Fruit fly (Drosophila melanogaster) whole organism, embryonic: ENCODE measurements around the gene Ldaf1.

Experiments
- B-H2 ChIP-seq: fragments of 200-800 bp; sonication (Bioruptor generic); optimal IDR thresholded peaks from 2 replicates; lab custom pipeline; 2018; ENCODE audit warnings: missing biosample characterization, mild to moderate bottlenecking, missing genetic modification characterization
- Blimp-1 ChIP-seq: fragments of 200-800 bp; sonication (Bioruptor generic); optimal IDR thresholded peaks from 3 replicates; lab custom pipeline; 2018; ENCODE audit warnings: missing biosample characterization, missing genetic modification characterization, mild to moderate bottlenecking, moderate library complexity, missing genetic modification reagents
- CG10543 ChIP-seq: fragments of 200-800 bp; sonication (Bioruptor generic); optimal IDR thresholded peaks from 3 replicates; lab custom pipeline; 2017; ENCODE audit warnings: missing biosample characterization, mild to moderate bottlenecking, missing genetic modification characterization, moderate library complexity
- CG10979 ChIP-seq: fragments of 200-800 bp; sonication (Bioruptor generic); optimal IDR thresholded peaks from 2 replicates; lab custom pipeline; 2018; ENCODE audit warnings: missing biosample characterization, mild to moderate bottlenecking, missing genetic modification characterization, moderate library complexity
- CG1233 ChIP-seq: fragments of 200-800 bp; sonication (Bioruptor generic); optimal IDR thresholded peaks from 4 replicates; lab custom pipeline; 2018; ENCODE audit warnings: missing biosample characterization, mild to moderate bottlenecking, missing genetic modification characterization
- CG13287 ChIP-seq: fragments of 200-800 bp; sonication (Bioruptor generic); IDR thresholded peaks from 2 replicates; pipeline ENCODE4 v1.3.6; 2022; ENCODE audit warnings: missing biosample characterization, missing genetic modification characterization; ENCODE audit not compliant: partially characterized antibody
- CG13424 ChIP-seq: fragments of 200-800 bp; sonication (Bioruptor generic); optimal IDR thresholded peaks from 2 replicates; lab custom pipeline; 2019; ENCODE audit warnings: missing biosample characterization, mild to moderate bottlenecking, missing genetic modification characterization, moderate library complexity
- CG1647 ChIP-seq: fragments of 200-800 bp; sonication (Bioruptor generic); optimal IDR thresholded peaks from 3 replicates; lab custom pipeline; 2016; ENCODE audit warnings: missing biosample characterization, missing genetic modification characterization
- CG16779 ChIP-seq: fragments of 200-800 bp; sonication (Bioruptor generic); IDR thresholded peaks from 2 replicates; pipeline ENCODE4 v1.3.6; 2022; ENCODE audit warnings: missing biosample characterization, missing genetic modification characterization
- CG17912 ChIP-seq: fragments of 200-800 bp; sonication (Bioruptor generic); optimal IDR thresholded peaks from 2 replicates; lab custom pipeline; 2018; ENCODE audit warnings: missing biosample characterization, mild to moderate bottlenecking, missing genetic modification characterization
- CG18476 ChIP-seq: fragments of 200-800 bp; sonication (Bioruptor generic); optimal IDR thresholded peaks from 2 replicates; lab custom pipeline; 2016; ENCODE audit warnings: missing biosample characterization, mild to moderate bottlenecking, missing genetic modification characterization
- CG32532 ChIP-seq: fragments of 200-800 bp; sonication (Bioruptor generic); IDR thresholded peaks from 2 replicates; pipeline ENCODE4 v1.3.6; 2022; ENCODE audit warnings: missing biosample characterization, missing genetic modification characterization
- CG32772 ChIP-seq: fragments of 200-800 bp; sonication (Bioruptor generic); IDR thresholded peaks from 2 replicates; pipeline ENCODE4 v1.3.6; 2022; ENCODE audit warnings: missing biosample characterization, missing genetic modification characterization
- CG3281 ChIP-seq: fragments of 200-800 bp; sonication (Bioruptor generic); optimal IDR thresholded peaks from 3 replicates; lab custom pipeline; 2017; ENCODE audit warnings: missing biosample characterization, mild to moderate bottlenecking, missing genetic modification characterization
- CG3847 ChIP-seq: fragments of 200-800 bp; sonication (Bioruptor generic); IDR thresholded peaks from 2 replicates; pipeline ENCODE4 v1.3.6; 2022; ENCODE audit warnings: missing biosample characterization, missing genetic modification characterization
- CG4328 ChIP-seq: fragments of 200-800 bp; sonication (Bioruptor generic); optimal IDR thresholded peaks from 3 replicates; lab custom pipeline; 2017; ENCODE audit warnings: missing biosample characterization, missing genetic modification reagents, missing genetic modification characterization
- CG4707 ChIP-seq: fragments of 200-800 bp; sonication (Bioruptor generic); optimal IDR thresholded peaks from 2 replicates; lab custom pipeline; 2018; ENCODE audit warnings: missing biosample characterization, mild to moderate bottlenecking, missing genetic modification characterization, moderate library complexity
- CG6683 ChIP-seq: fragments of 200-800 bp; sonication (Bioruptor generic); optimal IDR thresholded peaks from 2 replicates; lab custom pipeline; 2017; ENCODE audit warnings: missing biosample characterization, mild to moderate bottlenecking, missing genetic modification characterization, missing genetic modification reagents
- CG8290 ChIP-seq, 3 experiments: fragments of 200-800 bp; sonication (Bioruptor generic); optimal IDR thresholded peaks; 2 replicates each; lab custom pipeline; 2016 to 2019; ENCODE audit warnings: missing biosample characterization in 3 of 3, missing genetic modification characterization in 3 of 3, mild to moderate bottlenecking in 2 of 3, moderate library complexity in 1 of 3
- CG9876 ChIP-seq: fragments of 200-800 bp; sonication (Bioruptor generic); optimal IDR thresholded peaks from 2 replicates; lab custom pipeline; 2016; ENCODE audit warnings: missing biosample characterization, missing genetic modification characterization
- CHES-1-like ChIP-seq: fragments of 200-800 bp; sonication (Bioruptor generic); optimal IDR thresholded peaks from 2 replicates; lab custom pipeline; 2016; ENCODE audit warnings: missing biosample characterization, missing genetic modification characterization
- Ets65A ChIP-seq: fragments of 200-800 bp; sonication (Bioruptor generic); peaks from one replicate; lab custom pipeline; 2016; ENCODE audit warnings: missing biosample characterization, missing genetic modification characterization
- Fer2 ChIP-seq: fragments of 200-800 bp; sonication (Bioruptor generic); optimal IDR thresholded peaks from 2 replicates; lab custom pipeline; 2018; ENCODE audit warnings: missing biosample characterization, mild to moderate bottlenecking, missing genetic modification characterization, moderate library complexity
- HHEX ChIP-seq: fragments of 200-800 bp; sonication (Bioruptor generic); optimal IDR thresholded peaks from 3 replicates; lab custom pipeline; 2017; ENCODE audit warnings: missing biosample characterization, mild to moderate bottlenecking, missing genetic modification characterization, missing genetic modification reagents
- Hr51 ChIP-seq, 2 experiments: fragments of 200-800 bp; sonication (Bioruptor generic); optimal IDR thresholded peaks; 2 replicates in 1 of 2; 3 replicates in 1 of 2; lab custom pipeline; 2016 to 2018; ENCODE audit warnings: missing biosample characterization in 2 of 2, missing genetic modification characterization in 2 of 2, mild to moderate bottlenecking in 1 of 2, moderate library complexity in 1 of 2
- Mes4 ChIP-seq: fragments of 200-800 bp; sonication (Bioruptor generic); optimal IDR thresholded peaks from 2 replicates; lab custom pipeline; 2016; ENCODE audit warnings: missing biosample characterization, missing genetic modification characterization
- Pdp1 ChIP-seq, 2 experiments: fragments of 200-800 bp; sonication (Bioruptor generic); optimal IDR thresholded peaks; 3 replicates each; lab custom pipeline; 2016; ENCODE audit warnings: missing biosample characterization in 2 of 2, missing genetic modification characterization in 2 of 2, mild to moderate bottlenecking in 1 of 2, moderate library complexity in 1 of 2
- Sox100B ChIP-seq: fragments of 200-800 bp; sonication (Bioruptor generic); optimal IDR thresholded peaks from 3 replicates; lab custom pipeline; 2018; ENCODE audit warnings: missing biosample characterization, mild to moderate bottlenecking, missing genetic modification characterization
- Xrp1 ChIP-seq: fragments of 200-800 bp; sonication (Bioruptor generic); IDR thresholded peaks from 2 replicates; pipeline ENCODE4 v1.3.6; 2022; ENCODE audit warnings: missing biosample characterization, missing genetic modification characterization
- crc ChIP-seq: fragments of 200-800 bp; sonication (Bioruptor generic); optimal IDR thresholded peaks from 2 replicates; lab custom pipeline; 2016; ENCODE audit warnings: missing biosample characterization, missing genetic modification characterization
- dimm ChIP-seq: fragments of 200-800 bp; sonication (Bioruptor generic); IDR thresholded peaks from 2 replicates; pipeline ENCODE4 v1.3.6; 2022; ENCODE audit warnings: missing biosample characterization, missing genetic modification characterization
- esg ChIP-seq: fragments of 200-800 bp; sonication (Bioruptor generic); conservative IDR thresholded peaks from 2 replicates; pipeline ENCODE4 v1.3.6; 2022; ENCODE audit warnings: missing biosample characterization, missing genetic modification characterization
- gro ChIP-seq: fragments of 200-800 bp; sonication (Bioruptor generic); optimal IDR thresholded peaks from 2 replicates; lab custom pipeline; 2016; ENCODE audit warnings: missing biosample characterization, missing genetic modification characterization
- jigr1 ChIP-seq: fragments of 200-800 bp; sonication (Bioruptor generic); IDR thresholded peaks from 3 replicates; pipeline ENCODE4 v1.3.6; 2022; ENCODE audit warnings: missing biosample characterization, missing genetic modification characterization
- prd ChIP-seq, 3 experiments: fragments of >200 bp in 2 of 3; fragments of 200-800 bp in 1 of 3; sonication (Bioruptor generic) in 1 of 3; optimal IDR thresholded peaks in 2 of 3; IDR thresholded peaks in 1 of 3; 2 replicates in 2 of 3; 3 replicates in 1 of 3; pipeline versions ENCODE4 v1.3.6 to Lab custom; 2017 to 2022; ENCODE audit warnings: missing biosample characterization in 1 of 3, missing genetic modification characterization in 1 of 3
- rib ChIP-seq: fragments of 200-800 bp; sonication (Bioruptor generic); IDR thresholded peaks from 2 replicates; pipeline ENCODE4 v1.3.6; 2022; ENCODE audit warnings: missing biosample characterization, missing genetic modification characterization
- shn ChIP-seq: fragments of 200-800 bp; sonication (Bioruptor generic); optimal IDR thresholded peaks from 3 replicates; lab custom pipeline; 2016; ENCODE audit warnings: missing biosample characterization, missing genetic modification characterization
- slbo ChIP-seq: fragments of 200-800 bp; sonication (Bioruptor generic); IDR thresholded peaks from 2 replicates; pipeline ENCODE4 v1.3.6; 2022; ENCODE audit warnings: missing biosample characterization, missing genetic modification characterization
- sna ChIP-seq: fragments of 200-800 bp; sonication (Bioruptor generic); IDR thresholded peaks from 2 replicates; pipeline ENCODE4 v1.3.6; 2022; ENCODE audit warnings: missing biosample characterization, missing genetic modification characterization; ENCODE audit not compliant: partially characterized antibody
- so ChIP-seq: fragments of 200-800 bp; sonication (Bioruptor generic); IDR thresholded peaks from 3 replicates; pipeline ENCODE4 v1.3.6; 2022; ENCODE audit warnings: missing biosample characterization, missing genetic modification characterization
- sob ChIP-seq: fragments of 200-800 bp; sonication (Bioruptor generic); IDR thresholded peaks from 2 replicates; pipeline ENCODE4 v1.3.6; 2022; ENCODE audit warnings: missing biosample characterization, missing genetic modification characterization
- tin ChIP-seq: fragments of 200-800 bp; sonication (Bioruptor generic); optimal IDR thresholded peaks from 3 replicates; lab custom pipeline; 2016; ENCODE audit warnings: missing biosample characterization, missing genetic modification characterization
- trh ChIP-seq: fragments of 200-800 bp; sonication (Bioruptor generic); optimal IDR thresholded peaks from 2 replicates; lab custom pipeline; 2016; ENCODE audit warnings: missing biosample characterization, missing genetic modification characterization
- wor ChIP-seq: fragments of 200-800 bp; sonication (Bioruptor generic); IDR thresholded peaks from 2 replicates; pipeline ENCODE4 v1.3.6; 2022; ENCODE audit warnings: missing biosample characterization, missing genetic modification characterization
- zf30C ChIP-seq: fragments of 200-800 bp; sonication (Bioruptor generic); optimal IDR thresholded peaks from 3 replicates; lab custom pipeline; 2018; ENCODE audit warnings: missing biosample characterization, mild to moderate bottlenecking, missing genetic modification characterization

Gene Ldaf1

dm6 chrX:1858867-1859266 is 42.8 kb downstream of the Ldaf1 start, which contains the start of gene Lamtor5 (continued):
- TF ChIP-seq Xrp1 (GFP tag; lab: Robert Waterston, UW): peak; percentile 49; the same call in 1 of the 2 replicates
- TF ChIP-seq tin (GFP tag; lab: Kevin White, UChicago): no peak
- no peak for TF ChIP-seq CG4328 (GFP tag; lab: Kevin White, UChicago)
- TF ChIP-seq CG8290 (GFP tag; optimal IDR thresholded peaks at IDR 0.05; lab: Kevin White, UChicago): no peak
- peak in 1 of 2 experiments; percentile 54 for TF ChIP-seq CG8290 (tag; optimal IDR thresholded peaks at IDR 0.05; lab: Kevin White, UChicago)
- no peak for TF ChIP-seq dimm (GFP tag; lab: Robert Waterston, UW)
- TF ChIP-seq Hr51 (GFP tag; optimal IDR thresholded peaks at IDR 0.05; lab: Kevin White, UChicago): peak in 1 of 2 experiments; percentile 39
- no peak for TF ChIP-seq shn (GFP tag; lab: Kevin White, UChicago)
- TF ChIP-seq CG13287: peak; percentile 44
- peak; percentile 35; the same call in 1 of the 2 replicates for TF ChIP-seq esg (GFP tag; lab: Robert Waterston, UW)
- no peak for TF ChIP-seq prd (optimal IDR thresholded peaks at IDR 0.05; lab: Kevin White, UChicago)
- TF ChIP-seq prd (GFP tag; IDR thresholded peaks at IDR 0.05; lab: Robert Waterston, UW): 0 out of 3 replicates have a peak, but pooled peaks have one; percentile 40
- peak; percentile 30 for TF ChIP-seq CG10979 (tag; lab: Kevin White, UChicago)
- no peak for TF ChIP-seq CG1233 (GFP tag; lab: Kevin White, UChicago)
- peak; percentile 23 for TF ChIP-seq gro
- no peak for TF ChIP-seq CG9876 (GFP tag; lab: Kevin White, UChicago)
- TF ChIP-seq CG4707 (GFP tag; lab: Kevin White, UChicago): peak; percentile 51
- TF ChIP-seq rib (GFP tag; lab: Robert Waterston, UW): no peak
- TF ChIP-seq CG17912 (GFP tag; lab: Kevin White, UChicago): no peak
- peak; percentile 1 for TF ChIP-seq B-H2 (GFP tag; lab: Kevin White, UChicago)
- no peak for TF ChIP-seq zf30C (GFP tag; lab: Kevin White, UChicago)
- TF ChIP-seq jigr1 (GFP tag; lab: Robert Waterston, UW): no peak
- peak; percentile 22 for TF ChIP-seq CG10543 (GFP tag; lab: Kevin White, UChicago)
- no peak for TF ChIP-seq Fer2 (tag; lab: Kevin White, UChicago)
- peak; percentile 61 for TF ChIP-seq sob (GFP tag; lab: Robert Waterston, UW)
- TF ChIP-seq, all 482 proteins: peak for 183

dm6 chrX:1856605-1857004 is 45.1 kb downstream of the Ldaf1 start:
- TF ChIP-seq crc (GFP tag; lab: Kevin White, UChicago): no peak
- no peak for TF ChIP-seq CG32772 (GFP tag; lab: Robert Waterston, UW)
- TF ChIP-seq CG18476 (GFP tag; lab: Kevin White, UChicago): no peak
- no peak for TF ChIP-seq CHES-1-like (GFP tag; lab: Kevin White, UChicago)
- TF ChIP-seq Blimp-1 (GFP tag; lab: Kevin White, UChicago): peak; percentile 99

- TF ChIP-seq CG13424 (tag; lab: Kevin White, UChicago) (no peak), Pdp1 (GFP tag; optimal IDR thresholded peaks at IDR 0.05; lab: Kevin White, UChicago) (peak in 1 of 2 experiments; percentile 65), Ets65A (GFP tag; lab: Kevin White, UChicago) (peak; percentile 62)
Measured at dm6 chrX:1854873-1855272, 46.8 kb downstream of the Ldaf1 start.

- peak; percentile 87 for TF ChIP-seq HHEX (GFP tag; lab: Kevin White, UChicago)
- peak; percentile 12 for TF ChIP-seq CG1647
- peak; percentile 39 for TF ChIP-seq trh
- TF ChIP-seq wor (GFP tag; lab: Robert Waterston, UW): no peak
- no peak for TF ChIP-seq sna
- TF ChIP-seq so (GFP tag; lab: Robert Waterston, UW): peak; percentile 87; the same call in 2 of the 3 replicates
- peak; percentile 40 for TF ChIP-seq slbo (GFP tag; lab: Robert Waterston, UW)
- peak; percentile 82 for TF ChIP-seq CG6683 (GFP tag; lab: Kevin White, UChicago)
- peak; percentile 52 for TF ChIP-seq CG3847 (GFP tag; lab: Robert Waterston, UW)
- TF ChIP-seq CG16779: peak; percentile 65; the same call in 1 of the 2 replicates
- peak; percentile 49 for TF ChIP-seq Mes4 (GFP tag; lab: Kevin White, UChicago)
- peak; percentile 58; the same call in 1 of the 2 replicates for TF ChIP-seq CG32532
- peak; percentile 22 for TF ChIP-seq Sox100B (GFP tag; lab: Kevin White, UChicago)
- TF ChIP-seq CG3281 (GFP tag; lab: Kevin White, UChicago): peak; percentile 86
Measured at dm6 chrX:1854070-1854469, 47.6 kb downstream of the Ldaf1 start.
